Fruit fly (Drosophila melanogaster) whole organism, embryonic: ENCODE data around the gene CG14352.
A peak's percentile ranks its signal among the peaks of the same experiment; 100 is the strongest.

Source experiments
- Aef1 ChIP-seq: fragments of 200-800 bp; sonication (Bioruptor generic); IDR thresholded peaks from 3 replicates; pipeline ENCODE4 v1.3.6; 2022; ENCODE audit warnings: missing biosample characterization, missing genetic modification characterization
- Atf-2 ChIP-seq: fragments of 200-800 bp; sonication (Bioruptor generic); optimal IDR thresholded peaks from 2 replicates; lab custom pipeline; 2016; ENCODE audit warnings: missing biosample characterization, missing genetic modification characterization
- Bteb2 ChIP-seq: fragments of 200-800 bp; sonication (Bioruptor generic); optimal IDR thresholded peaks from 2 replicates; lab custom pipeline; 2016; ENCODE audit warnings: missing biosample characterization, missing genetic modification characterization
- CG10147 ChIP-seq: fragments of 200-800 bp; sonication (Bioruptor generic); optimal IDR thresholded peaks from 2 replicates; lab custom pipeline; 2019; ENCODE audit warnings: missing biosample characterization, mild to moderate bottlenecking, missing genetic modification characterization, moderate library complexity
- CG1024 ChIP-seq: fragments of 200-800 bp; sonication (Bioruptor generic); IDR thresholded peaks from 2 replicates; pipeline ENCODE4 v1.3.6; 2022; ENCODE audit warnings: missing biosample characterization, missing genetic modification characterization
- CG11723 ChIP-seq: fragments of 200-800 bp; sonication (Bioruptor generic); optimal IDR thresholded peaks from 2 replicates; lab custom pipeline; 2017; ENCODE audit warnings: missing biosample characterization, mild to moderate bottlenecking, missing genetic modification characterization
- CG12155 ChIP-seq: fragments of 200-800 bp; sonication (Bioruptor generic); optimal IDR thresholded peaks from 3 replicates; lab custom pipeline; 2016; ENCODE audit warnings: missing biosample characterization, missing genetic modification characterization
- CG1233 ChIP-seq: fragments of 200-800 bp; sonication (Bioruptor generic); optimal IDR thresholded peaks from 4 replicates; lab custom pipeline; 2018; ENCODE audit warnings: missing biosample characterization, mild to moderate bottlenecking, missing genetic modification characterization
- CG13296 ChIP-seq: fragments of 200-800 bp; sonication (Bioruptor generic); optimal IDR thresholded peaks from 3 replicates; lab custom pipeline; 2018; ENCODE audit warnings: missing biosample characterization, mild to moderate bottlenecking, missing genetic modification characterization
- CG1529 ChIP-seq: fragments of 200-800 bp; sonication (Bioruptor generic); optimal IDR thresholded peaks from 3 replicates; lab custom pipeline; 2018; ENCODE audit warnings: missing biosample characterization, missing genetic modification characterization
- CG15479 ChIP-seq: fragments of 200-800 bp; sonication (Bioruptor generic); optimal IDR thresholded peaks from 3 replicates; lab custom pipeline; 2019; ENCODE audit warnings: missing biosample characterization, mild to moderate bottlenecking, missing genetic modification characterization, moderate library complexity
- CG3847 ChIP-seq: fragments of 200-800 bp; sonication (Bioruptor generic); IDR thresholded peaks from 2 replicates; pipeline ENCODE4 v1.3.6; 2022; ENCODE audit warnings: missing biosample characterization, missing genetic modification characterization
- CG42726 ChIP-seq: fragments of 200-800 bp; sonication (Bioruptor generic); IDR thresholded peaks from 2 replicates; pipeline ENCODE4 v1.3.6; 2022; ENCODE audit warnings: missing biosample characterization, missing genetic modification characterization; ENCODE audit not compliant: partially characterized antibody
- CG5180 ChIP-seq: fragments of 200-800 bp; sonication (Bioruptor generic); optimal IDR thresholded peaks from 3 replicates; lab custom pipeline; 2017; ENCODE audit warnings: missing biosample characterization, missing genetic modification characterization, mild to moderate bottlenecking, moderate library complexity, missing genetic modification reagents
- CG6813 ChIP-seq: fragments of 200-800 bp; sonication (Bioruptor generic); optimal IDR thresholded peaks from 2 replicates; lab custom pipeline; 2017; ENCODE audit warnings: missing biosample characterization, missing genetic modification characterization, mild to moderate bottlenecking, moderate library complexity, missing genetic modification reagents
- CG8290 ChIP-seq, 3 experiments: fragments of 200-800 bp; sonication (Bioruptor generic); optimal IDR thresholded peaks; 2 replicates each; lab custom pipeline; 2016 to 2019; ENCODE audit warnings: missing biosample characterization in 3 of 3, missing genetic modification characterization in 3 of 3, mild to moderate bottlenecking in 2 of 3, moderate library complexity in 1 of 3
- CG8765 ChIP-seq: fragments of 200-800 bp; sonication (Bioruptor generic); IDR thresholded peaks from 2 replicates; pipeline ENCODE4 v1.3.6; 2022; ENCODE audit warnings: missing biosample characterization, missing genetic modification characterization
- CG9876 ChIP-seq: fragments of 200-800 bp; sonication (Bioruptor generic); optimal IDR thresholded peaks from 2 replicates; lab custom pipeline; 2016; ENCODE audit warnings: missing biosample characterization, missing genetic modification characterization
- Chrac-16 ChIP-seq: fragments of 200-800 bp; sonication (Bioruptor generic); optimal IDR thresholded peaks from 3 replicates; lab custom pipeline; 2016; ENCODE audit warnings: missing biosample characterization, missing genetic modification characterization
- Dfd ChIP-seq, 2 experiments: fragments of >200 bp; optimal IDR thresholded peaks; 2 replicates each; lab custom pipeline; 2017; ENCODE audit warnings: missing biosample characterization in 2 of 2, missing genetic modification characterization in 2 of 2
- Doc3 ChIP-seq: fragments of 200-800 bp; sonication (Bioruptor generic); IDR thresholded peaks from 3 replicates; pipeline ENCODE4 v1.3.6; 2022; ENCODE audit warnings: missing biosample characterization, missing genetic modification characterization; ENCODE audit not compliant: partially characterized antibody
- Dp ChIP-seq: fragments of 200-800 bp; sonication (Bioruptor generic); optimal IDR thresholded peaks from 2 replicates; lab custom pipeline; 2018; ENCODE audit warnings: missing biosample characterization, mild to moderate bottlenecking, missing genetic modification characterization, moderate library complexity
- Fer1 ChIP-seq: fragments of 200-800 bp; sonication (Bioruptor generic); optimal IDR thresholded peaks from 2 replicates; lab custom pipeline; 2017; ENCODE audit warnings: missing biosample characterization, mild to moderate bottlenecking, missing genetic modification characterization
- Jarid2 ChIP-seq: fragments of 200-800 bp; sonication (Bioruptor generic); optimal IDR thresholded peaks from 3 replicates; lab custom pipeline; 2017; ENCODE audit warnings: mild to moderate bottlenecking, missing biosample characterization, missing genetic modification reagents, missing genetic modification characterization
- Mes4 ChIP-seq: fragments of 200-800 bp; sonication (Bioruptor generic); optimal IDR thresholded peaks from 2 replicates; lab custom pipeline; 2016; ENCODE audit warnings: missing biosample characterization, missing genetic modification characterization
- Nf-YB ChIP-seq: fragments of 200-800 bp; sonication (Bioruptor generic); optimal IDR thresholded peaks from 3 replicates; lab custom pipeline; 2019; ENCODE audit warnings: missing biosample characterization, mild to moderate bottlenecking, missing genetic modification characterization, moderate library complexity
- Nf-YC ChIP-seq: fragments of 200-800 bp; optimal IDR thresholded peaks from 3 replicates; lab custom pipeline; 2019; ENCODE audit warnings: missing biosample characterization, mild to moderate bottlenecking, missing genetic modification characterization, moderate library complexity
- Opbp ChIP-seq: fragments of 200-800 bp; sonication (Bioruptor generic); IDR thresholded peaks from 3 replicates; pipeline ENCODE4 v1.3.6; 2022; ENCODE audit warnings: missing biosample characterization, missing genetic modification characterization; ENCODE audit not compliant: partially characterized antibody
- Optix ChIP-seq: fragments of 200-800 bp; sonication (Bioruptor generic); IDR thresholded peaks from 3 replicates; pipeline ENCODE4 v1.3.6; 2022; ENCODE audit warnings: missing biosample characterization, missing genetic modification characterization
- Rfx ChIP-seq: fragments of 200-800 bp; sonication (Bioruptor generic); IDR thresholded peaks from 2 replicates; pipeline ENCODE4 v1.3.6; 2022; ENCODE audit warnings: missing biosample characterization, missing genetic modification characterization
- bab2 ChIP-seq: fragments of 200-800 bp; sonication (Bioruptor generic); optimal IDR thresholded peaks from 2 replicates; lab custom pipeline; 2016; ENCODE audit warnings: missing biosample characterization, missing genetic modification characterization
- bcd ChIP-seq: fragments of 200-800 bp; sonication (Bioruptor generic); optimal IDR thresholded peaks from 2 replicates; lab custom pipeline; 2017; ENCODE audit warnings: missing biosample characterization, mild to moderate bottlenecking, missing genetic modification characterization
- chinmo ChIP-seq: fragments of 200-800 bp; sonication (Bioruptor generic); IDR thresholded peaks from 4 replicates; pipeline ENCODE4 v1.3.6; 2022; ENCODE audit warnings: missing biosample characterization, missing genetic modification characterization; ENCODE audit not compliant: partially characterized antibody
- dm ChIP-seq: fragments of 200-800 bp; sonication (Bioruptor generic); optimal IDR thresholded peaks from 3 replicates; lab custom pipeline; 2016; ENCODE audit warnings: missing biosample characterization, missing genetic modification characterization
- dmrt11E ChIP-seq: fragments of 200-800 bp; sonication (Bioruptor generic); optimal IDR thresholded peaks from 3 replicates; lab custom pipeline; 2018; ENCODE audit warnings: missing biosample characterization, mild to moderate bottlenecking, missing genetic modification characterization, moderate library complexity
- gro ChIP-seq: fragments of 200-800 bp; sonication (Bioruptor generic); optimal IDR thresholded peaks from 2 replicates; lab custom pipeline; 2016; ENCODE audit warnings: missing biosample characterization, missing genetic modification characterization
- kni ChIP-seq: fragments of 200-800 bp; sonication (Bioruptor generic); optimal IDR thresholded peaks from 3 replicates; lab custom pipeline; 2017; ENCODE audit warnings: mild to moderate bottlenecking, missing biosample characterization, missing genetic modification reagents, missing genetic modification characterization
- mirr ChIP-seq: fragments of 200-800 bp; sonication (Bioruptor generic); optimal IDR thresholded peaks from 3 replicates; lab custom pipeline; 2018; ENCODE audit warnings: missing biosample characterization, mild to moderate bottlenecking, missing genetic modification characterization
- nmo ChIP-seq: fragments of 200-800 bp; sonication (Bioruptor generic); optimal IDR thresholded peaks from 2 replicates; lab custom pipeline; 2018; ENCODE audit warnings: missing biosample characterization, mild to moderate bottlenecking, missing genetic modification characterization, moderate library complexity
- org-1 ChIP-seq: fragments of 200-800 bp; sonication (Bioruptor generic); optimal IDR thresholded peaks from 2 replicates; lab custom pipeline; 2017; ENCODE audit warnings: missing biosample characterization, missing genetic modification characterization
- pum ChIP-seq: fragments of 200-800 bp; sonication (Bioruptor generic); optimal IDR thresholded peaks from 2 replicates; lab custom pipeline; 2016; ENCODE audit warnings: missing biosample characterization, missing genetic modification characterization
- sd ChIP-seq: fragments of 200-800 bp; sonication (Bioruptor generic); optimal IDR thresholded peaks from 3 replicates; lab custom pipeline; 2018; ENCODE audit warnings: missing biosample characterization, mild to moderate bottlenecking, missing genetic modification characterization, moderate library complexity
- sens-2 ChIP-seq: fragments of 200-800 bp; sonication (Bioruptor generic); IDR thresholded peaks from 2 replicates; pipeline ENCODE4 v1.3.6; 2022; ENCODE audit warnings: missing biosample characterization, missing genetic modification characterization
- sna ChIP-seq: fragments of 200-800 bp; sonication (Bioruptor generic); IDR thresholded peaks from 2 replicates; pipeline ENCODE4 v1.3.6; 2022; ENCODE audit warnings: missing biosample characterization, missing genetic modification characterization; ENCODE audit not compliant: partially characterized antibody
- vnd ChIP-seq: fragments of 200-800 bp; sonication (Bioruptor generic); IDR thresholded peaks from 3 replicates; pipeline ENCODE4 v1.3.6; 2022; ENCODE audit warnings: missing biosample characterization, missing genetic modification characterization; ENCODE audit not compliant: partially characterized antibody
- yki ChIP-seq: fragments of >200 bp; optimal IDR thresholded peaks from 3 replicates; lab custom pipeline; 2018
- zfh2 ChIP-seq: fragments of 200-800 bp; sonication (Bioruptor generic); optimal IDR thresholded peaks from 2 replicates; lab custom pipeline; 2016; ENCODE audit warnings: missing biosample characterization, missing genetic modification characterization

The CG14352 gene

DNA sequence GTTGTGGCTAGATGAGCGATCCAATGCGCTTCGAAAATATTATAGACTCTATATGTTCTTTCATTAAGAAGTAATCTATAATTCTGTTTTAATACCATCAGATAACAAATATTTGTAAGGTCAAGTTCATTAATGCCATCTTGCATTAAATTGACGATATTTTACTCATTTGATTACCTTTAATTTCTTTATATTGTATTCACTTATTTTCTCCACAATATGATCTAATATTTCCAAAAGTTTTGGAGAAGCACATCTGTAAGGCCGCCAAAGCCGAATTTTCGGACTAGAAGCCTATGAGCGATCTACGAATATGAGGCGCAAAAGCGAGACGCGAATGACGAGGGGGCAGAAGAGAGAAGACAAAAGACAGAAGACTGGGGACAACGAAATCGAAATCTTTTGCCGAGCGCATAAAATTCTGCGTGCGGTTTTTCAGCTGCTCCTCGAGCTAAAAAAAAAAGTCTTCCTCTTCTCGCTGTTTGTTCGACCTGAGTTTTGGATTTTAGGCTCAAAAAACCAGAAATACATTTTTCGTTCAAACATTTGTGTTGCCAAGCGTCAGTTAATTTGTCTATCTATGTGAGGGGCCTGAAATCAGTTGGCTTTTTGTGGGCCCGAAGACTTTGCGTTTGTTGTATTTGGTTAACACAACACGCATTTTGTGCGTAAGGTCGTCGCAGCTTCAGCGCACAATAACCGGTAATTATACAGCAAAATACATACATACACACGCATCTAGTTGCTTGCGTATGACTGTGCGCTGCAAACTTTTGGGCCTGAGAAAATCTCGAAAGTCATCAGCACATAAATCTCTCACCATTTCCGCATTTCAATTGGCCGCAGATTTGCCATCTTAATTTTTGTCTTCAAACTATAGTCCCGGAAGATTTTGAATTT lies 27.7 kb downstream of the CG14352 start (continued):
- no peak for TF ChIP-seq CG42726 (GFP tag; lab: Robert Waterston, UW)
- TF ChIP-seq CG12155 (GFP tag; lab: Kevin White, UChicago) = peak; percentile 98
- peak; percentile 99 for TF ChIP-seq zfh2 (GFP tag; lab: Kevin White, UChicago)
- peak; percentile 63 for TF ChIP-seq dmrt11E (tag; lab: Kevin White, UChicago)
- peak; percentile 99 for TF ChIP-seq Rfx (GFP tag; lab: Robert Waterston, UW)
- peak; percentile 99 for TF ChIP-seq CG3847 (GFP tag; lab: Robert Waterston, UW)
- peak; percentile 100 for TF ChIP-seq nmo (GFP tag; lab: Kevin White, UChicago)
- TF ChIP-seq CG5180 (GFP tag; lab: Kevin White, UChicago) = peak; percentile 92
- peak; percentile 99 for TF ChIP-seq org-1 (GFP tag; lab: Kevin White, UChicago)
- peak; percentile 92 for TF ChIP-seq CG9876 (GFP tag; lab: Kevin White, UChicago)
- peak; percentile 99 for TF ChIP-seq Aef1 (GFP tag; lab: Robert Waterston, UW)
- peak; percentile 97 for TF ChIP-seq Atf-2 (GFP tag; lab: Kevin White, UChicago)
- TF ChIP-seq CG8290 (GFP tag; optimal IDR thresholded peaks at IDR 0.05; lab: Kevin White, UChicago) = peak; percentile 89
- peak in 1 of 2 experiments; percentile 81 for TF ChIP-seq CG8290 (tag; optimal IDR thresholded peaks at IDR 0.05; lab: Kevin White, UChicago)
- peak; percentile 98 for TF ChIP-seq gro (GFP tag; lab: Kevin White, UChicago)
- peak in 1 of 2 experiments; percentile 97 for TF ChIP-seq Dfd (GFP tag; optimal IDR thresholded peaks at IDR 0.05; lab: Kevin White, UChicago)
- peak; percentile 100 for TF ChIP-seq bcd
- TF ChIP-seq CG10147 (GFP tag; lab: Kevin White, UChicago) = peak; percentile 100
- TF ChIP-seq CG15479 (GFP tag; lab: Kevin White, UChicago) = peak; percentile 17
- TF ChIP-seq sd = peak; percentile 97
- peak; percentile 99 for TF ChIP-seq CG13296 (GFP tag; lab: Kevin White, UChicago)
- peak; percentile 83 for TF ChIP-seq mirr (GFP tag; lab: Kevin White, UChicago)
- TF ChIP-seq Fer1 (GFP tag; lab: Kevin White, UChicago) = peak; percentile 99
- peak; percentile 92 for TF ChIP-seq Mes4 (GFP tag; lab: Kevin White, UChicago)
- TF ChIP-seq pum (GFP tag; lab: Kevin White, UChicago) = peak; percentile 98
- TF ChIP-seq Dp (GFP tag; lab: Kevin White, UChicago) = peak; percentile 32
- TF ChIP-seq Optix (GFP tag; lab: Robert Waterston, UW) = peak; percentile 87
- no peak for TF ChIP-seq vnd (GFP tag; lab: Robert Waterston, UW)
- TF ChIP-seq dm (GFP tag; lab: Kevin White, UChicago) = peak; percentile 95
- peak; percentile 96 for TF ChIP-seq CG1529 (GFP tag; lab: Kevin White, UChicago)
- TF ChIP-seq chinmo = peak; percentile 100
- TF ChIP-seq sens-2 (GFP tag; lab: Robert Waterston, UW) = peak; percentile 65; the same call in 1 of the 2 replicates
- TF ChIP-seq Nf-YC = peak; percentile 90
- peak; percentile 86 for TF ChIP-seq CG8765 (GFP tag; lab: Robert Waterston, UW)
- TF ChIP-seq Nf-YB = peak; percentile 91
- TF ChIP-seq kni (GFP tag; lab: Kevin White, UChicago) = peak; percentile 5
- TF ChIP-seq Doc3 = no peak
- peak; percentile 97 for TF ChIP-seq Chrac-16 (GFP tag; lab: Kevin White, UChicago)
- TF ChIP-seq CG6813 = peak; percentile 93
- TF ChIP-seq Jarid2 (GFP tag; lab: Kevin White, UChicago) = peak; percentile 93
- peak; percentile 99 for TF ChIP-seq bab2 (GFP tag; lab: Kevin White, UChicago)
- TF ChIP-seq sna = no peak
- peak; percentile 81 for TF ChIP-seq CG1024
- TF ChIP-seq CG11723 (GFP tag; lab: Kevin White, UChicago) = peak; percentile 97
- peak; percentile 98 for TF ChIP-seq CG1233
- TF ChIP-seq Opbp (GFP tag; lab: Robert Waterston, UW) = no peak
- peak; percentile 99 for TF ChIP-seq Bteb2 (GFP tag; lab: Kevin White, UChicago)
- TF ChIP-seq yki (lab: Kevin White, UChicago) = no peak
